Fruit fly (Drosophila melanogaster) whole organism, larva: Measurements from ENCODE around the gene Syx18.

Experiments used
- noc ChIP-seq: fragments of 200-800 bp; sonication (Bioruptor generic); optimal IDR thresholded peaks from 3 replicates; lab custom pipeline; 2019; ENCODE audit warnings: missing biosample characterization, mild to moderate bottlenecking, missing genetic modification characterization, moderate library complexity

Gene Syx18

DNA sequence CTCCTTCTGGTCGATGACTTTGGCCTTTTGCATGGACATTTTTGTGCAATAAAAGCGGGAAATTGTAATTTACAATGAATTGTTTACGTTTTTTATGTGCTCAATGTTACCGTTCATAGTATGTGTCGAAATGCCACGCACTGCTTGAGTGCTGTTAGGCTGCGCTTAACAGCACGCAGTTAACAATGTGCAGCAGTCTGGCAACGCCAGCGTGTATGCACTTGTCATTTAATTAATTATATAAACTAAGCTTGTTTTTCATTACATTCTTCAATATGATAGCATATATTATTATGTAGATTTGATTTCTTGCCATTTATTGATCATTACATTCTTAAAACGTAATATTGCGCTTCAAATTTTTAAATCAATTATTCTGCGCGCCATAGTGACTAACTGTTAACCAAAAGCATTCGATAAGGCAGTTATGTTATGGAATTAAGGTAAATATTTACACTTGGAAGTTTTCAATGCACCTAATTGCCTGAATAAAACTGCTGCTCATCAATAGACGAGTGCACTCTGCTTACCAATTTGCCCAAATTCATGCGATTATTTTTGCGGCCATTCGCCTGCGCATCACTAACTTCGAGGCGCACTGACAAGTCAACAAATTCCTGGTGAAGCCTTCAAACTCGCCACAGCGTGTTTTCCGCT is 40.2 kb downstream of the Syx18 start, which contains the start of the genes CG13625 and mld:
TSS of gene CG13625 (minus strand) at position 119 of the 657 bp plus-strand sequence.
TSS of gene mld (plus strand) at position 612 of the 657 bp plus-strand sequence.
- no peak for TF ChIP-seq noc (tag; lab: Kevin White, UChicago)

DNA sequence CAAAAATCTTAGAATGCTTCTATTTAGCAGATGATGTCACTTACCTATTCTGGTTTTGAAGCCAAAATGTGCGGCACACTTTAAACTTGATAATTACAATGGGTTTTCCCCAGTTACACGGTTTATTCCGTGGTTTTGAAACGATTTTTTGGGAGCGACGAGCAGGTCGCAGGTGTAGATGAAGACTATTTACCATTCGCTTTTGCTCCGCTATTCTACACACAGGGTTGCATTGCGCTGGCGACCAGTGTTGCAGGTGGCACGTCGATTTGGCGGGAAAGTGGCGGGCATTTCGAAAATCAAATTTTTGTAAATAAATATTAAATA is 42.7 kb downstream of the Syx18 start, which contains the start of gene REPTOR:
TSS of gene REPTOR (minus strand) at position 196 of the 327 bp plus-strand sequence.
- peak; percentile 30 for TF ChIP-seq noc (tag; lab: Kevin White, UChicago)

DNA sequence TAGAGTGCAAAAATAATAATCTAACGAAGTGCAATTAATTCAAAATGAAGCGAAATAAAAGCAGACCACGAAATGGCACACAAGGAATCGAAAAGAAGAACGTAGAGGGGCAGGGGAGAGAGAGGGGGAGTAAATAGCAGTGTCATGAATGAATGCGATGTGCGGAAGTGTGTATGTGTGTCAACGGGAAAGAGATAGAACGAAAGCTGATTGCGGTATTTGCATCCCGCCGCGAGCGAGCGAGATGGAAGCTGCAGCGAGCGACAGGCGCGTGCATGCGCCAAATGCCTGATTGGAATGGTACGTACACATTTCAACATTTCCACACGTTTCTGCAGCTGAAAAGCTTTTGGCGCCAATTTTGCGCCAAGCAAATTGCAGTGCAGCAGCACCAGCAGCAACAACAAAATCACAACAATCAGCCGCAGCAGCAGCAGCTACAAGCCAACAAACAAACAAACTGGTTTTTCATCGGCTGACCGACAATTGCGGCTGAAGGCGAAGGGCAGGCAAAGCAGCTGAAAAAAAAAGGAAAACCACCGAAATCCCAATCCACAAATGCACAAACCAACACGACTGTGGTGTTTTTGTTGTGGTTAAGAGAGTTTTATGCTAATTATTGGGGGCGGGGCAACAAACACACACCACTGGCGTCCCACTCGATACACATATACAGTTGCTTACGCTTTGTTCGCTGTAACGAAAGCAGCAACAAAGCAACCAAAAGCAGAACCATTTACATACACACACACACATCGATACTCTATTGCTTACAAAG is 43.3 kb downstream of the Syx18 start:
- TF ChIP-seq noc (tag; lab: Kevin White, UChicago), result no peak

DNA sequence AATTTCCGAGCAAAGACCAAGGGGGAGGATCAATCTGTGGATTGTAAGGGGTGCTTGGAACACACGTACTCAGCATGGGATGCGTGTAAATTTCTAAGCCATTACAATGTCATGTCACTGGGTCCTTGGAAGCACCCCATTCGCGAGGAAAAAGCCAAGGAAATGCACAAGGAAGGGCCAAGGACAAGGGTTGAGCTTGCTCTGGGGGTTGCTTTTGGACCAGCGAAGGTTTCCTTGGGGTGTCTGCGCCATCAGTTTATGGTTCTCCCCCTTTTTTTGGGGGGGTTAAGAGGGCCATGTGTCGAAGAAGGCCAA is 44.4 kb downstream of the Syx18 start:
- TF ChIP-seq noc (tag; lab: Kevin White, UChicago), result no peak

DNA sequence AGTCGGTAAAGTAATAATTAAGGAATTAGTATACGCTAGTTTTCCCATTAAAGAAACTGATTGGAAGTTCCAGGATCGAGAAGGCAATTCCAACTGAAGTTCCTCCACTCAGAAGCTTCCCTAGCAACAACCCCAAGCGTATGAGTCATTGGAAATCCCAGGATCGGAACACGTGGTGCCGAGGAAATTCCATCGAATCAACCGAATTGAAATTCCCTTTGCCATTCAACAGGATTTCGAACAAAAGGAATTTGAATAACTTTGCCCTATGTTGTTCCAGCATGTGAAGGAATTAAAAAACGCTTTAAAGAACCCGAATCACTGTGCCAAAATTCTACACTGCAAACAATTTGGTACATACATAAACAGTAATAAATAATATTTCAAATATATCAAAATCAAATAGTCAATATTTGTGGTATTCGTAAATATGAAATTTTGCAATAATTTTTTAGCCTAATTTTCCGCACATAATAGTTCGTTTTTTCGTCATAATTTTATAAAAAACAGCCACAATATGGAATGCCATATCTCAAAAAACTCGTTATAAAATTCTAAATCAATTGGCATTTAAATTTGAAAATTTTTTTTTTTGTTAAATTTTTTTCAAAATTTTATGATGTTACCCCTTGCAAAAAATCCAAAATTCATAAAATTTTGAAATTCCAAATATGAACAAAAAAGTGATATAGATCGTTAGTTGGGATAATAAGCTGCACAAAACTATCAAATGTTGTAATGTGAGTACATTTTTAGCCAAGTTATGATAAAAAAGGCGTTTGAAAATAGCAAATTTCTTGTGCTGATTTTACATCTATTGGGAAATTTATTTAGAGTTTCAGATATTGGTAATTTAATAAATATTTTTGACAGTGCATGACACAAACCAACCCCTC is 45.0 kb downstream of the Syx18 start:
- no peak for TF ChIP-seq noc (tag; lab: Kevin White, UChicago)

DNA sequence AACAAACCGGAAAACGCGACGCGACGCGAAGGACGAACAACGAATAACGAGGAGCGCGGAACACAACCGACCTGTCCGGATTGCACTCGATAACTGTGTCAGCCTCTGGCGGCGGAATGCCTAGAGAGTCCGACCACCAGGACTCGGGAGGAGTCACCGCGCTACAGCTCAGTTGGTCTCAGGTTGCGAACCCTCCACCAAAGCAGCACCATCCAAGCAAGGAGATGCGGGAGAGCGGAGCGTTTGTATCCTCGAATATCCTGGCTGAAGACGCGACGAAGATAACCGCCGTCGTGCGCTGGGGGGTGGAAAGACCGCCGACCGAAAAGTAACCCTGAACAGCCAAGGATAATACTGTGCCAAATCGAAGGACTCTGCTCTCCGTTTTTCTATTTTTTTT is 48.0 kb downstream of the Syx18 start:
- TF ChIP-seq noc (tag; lab: Kevin White, UChicago), result no peak

DNA sequence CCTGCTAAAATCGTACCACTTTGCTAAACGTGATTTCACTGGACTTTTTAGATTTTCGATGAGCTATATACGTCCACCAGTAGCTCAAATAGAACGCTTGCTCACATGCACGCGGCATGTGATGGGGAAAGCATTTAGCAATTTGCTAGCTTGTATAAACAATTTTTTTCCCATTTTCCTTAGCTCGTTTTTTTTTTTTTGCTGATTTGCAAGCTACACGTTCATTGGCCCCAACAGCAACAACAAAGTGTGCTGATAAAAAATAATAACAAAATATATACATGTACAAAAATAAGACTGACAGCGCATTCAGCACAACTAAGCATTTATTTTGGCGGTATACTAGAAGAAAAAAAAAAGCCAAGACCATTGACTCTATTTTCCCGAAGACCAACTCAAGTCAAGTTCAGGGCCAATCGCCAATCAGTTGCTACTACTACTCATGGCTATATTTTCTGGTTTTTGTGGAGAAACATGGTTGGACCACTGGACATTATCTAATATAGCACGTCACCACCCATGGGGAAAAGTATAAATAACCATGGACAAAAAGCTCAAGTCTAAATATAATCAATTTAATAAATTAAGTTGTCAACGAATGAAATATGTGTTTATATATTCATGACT is 49.5 kb downstream of the Syx18 start:
- peak; percentile 46 for TF ChIP-seq noc (tag; lab: Kevin White, UChicago)

DNA sequence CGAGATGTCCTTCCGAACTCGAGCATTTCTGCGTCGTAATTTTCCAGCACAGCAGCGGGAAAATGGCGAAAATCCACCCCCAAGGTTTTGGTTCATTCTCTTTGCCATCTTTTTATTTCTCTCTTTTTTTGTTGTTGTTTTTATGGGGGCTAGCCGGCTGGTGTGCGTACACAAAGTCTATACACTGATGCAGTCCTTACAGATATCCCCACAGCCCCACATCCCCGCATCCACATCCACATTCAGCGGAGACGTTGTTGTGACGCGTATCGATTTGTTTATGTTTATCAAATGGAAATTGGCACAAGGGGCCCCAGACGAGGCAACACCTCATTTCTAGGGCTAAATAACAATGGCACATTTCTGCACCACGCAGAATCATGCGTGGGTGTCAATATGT is 50.3 kb downstream of the Syx18 start:
- TF ChIP-seq noc (tag; lab: Kevin White, UChicago), result no peak

DNA sequence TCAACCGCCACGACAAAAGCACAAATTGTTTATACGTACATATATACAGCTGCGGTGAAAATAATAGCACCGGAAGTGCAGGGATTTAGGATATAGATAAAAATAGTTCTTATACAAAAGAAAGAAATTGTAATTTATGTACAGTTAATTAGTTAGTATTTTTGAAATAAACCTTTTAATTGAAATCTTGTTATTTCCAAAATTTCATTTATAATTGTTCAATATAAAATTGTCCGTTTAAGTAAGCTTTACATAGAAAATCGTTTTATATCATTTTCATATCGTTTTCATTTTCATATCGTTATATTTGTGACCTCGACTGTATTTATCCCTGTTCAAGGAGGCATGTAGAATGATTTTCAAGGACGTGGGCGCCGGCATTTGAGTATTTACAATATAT is 51.2 kb downstream of the Syx18 start:
- TF ChIP-seq noc (tag; lab: Kevin White, UChicago), result peak; percentile 61
